Worm (Caenorhabditis elegans) whole organism, young adult: ENCODE results near the gene Y73B6BL.12.

Experiments used
- B0019.2 ChIP-seq: fragments of 200-800 bp; sonication (Bioruptor generic); conservative IDR thresholded peaks from 2 replicates; pipeline ENCODE4 v1.3.6; 2022; ENCODE audit warnings: missing genetic modification reagents, missing genetic modification characterization, missing compliant biosample characterization
- F22D6.2 ChIP-seq: sonication (generic microtip); optimal IDR thresholded peaks from 2 replicates; lab custom pipeline; 2016; ENCODE audit warnings: mild to moderate bottlenecking, missing genetic modification characterization, missing compliant biosample characterization
- F39B2.1 ChIP-seq: fragments of 200-800 bp; sonication (Bioruptor generic); IDR thresholded peaks from 2 replicates; pipeline ENCODE4 v1.3.6; 2022; ENCODE audit warnings: missing genetic modification reagents, missing genetic modification characterization, missing compliant biosample characterization
- F52B5.7 ChIP-seq: sonication (generic microtip); optimal IDR thresholded peaks from 2 replicates; lab custom pipeline; 2016; ENCODE audit warnings: mild to moderate bottlenecking, missing genetic modification characterization, missing compliant biosample characterization
- F55B11.4 ChIP-seq: sonication (generic microtip); optimal IDR thresholded peaks from 2 replicates; lab custom pipeline; 2016; ENCODE audit warnings: missing compliant biosample characterization, missing genetic modification characterization, borderline replicate concordance; ENCODE audit not compliant: insufficient read depth
- K12H6.12 ChIP-seq: fragments of 200-800 bp; sonication (Bioruptor generic); optimal IDR thresholded peaks from 2 replicates; lab custom pipeline; 2018; ENCODE audit warnings: mild to moderate bottlenecking, missing genetic modification characterization, missing compliant biosample characterization
- T07F8.4 ChIP-seq: sonication (generic microtip); optimal IDR thresholded peaks from 2 replicates; lab custom pipeline; 2016; ENCODE audit warnings: mild to moderate bottlenecking, missing genetic modification characterization, moderate library complexity, missing compliant biosample characterization
- Y53F4B.3 ChIP-seq: fragments of 200-800 bp; sonication (Bioruptor generic); IDR thresholded peaks from 2 replicates; pipeline ENCODE4 v1.3.6; 2022; ENCODE audit warnings: missing genetic modification reagents, missing genetic modification characterization, missing compliant biosample characterization
- Y53G8AR.9 ChIP-seq: fragments of 200-800 bp; sonication (Bioruptor generic); conservative IDR thresholded peaks from 2 replicates; pipeline ENCODE4 v1.3.6; 2022; ENCODE audit warnings: missing genetic modification reagents, missing genetic modification characterization, missing compliant biosample characterization
- Y95B8A.8 ChIP-seq: fragments of 200-800 bp; sonication (Bioruptor generic); IDR thresholded peaks from 2 replicates; pipeline ENCODE4 v1.3.6; 2022; ENCODE audit warnings: missing genetic modification reagents, missing genetic modification characterization, missing compliant biosample characterization
- akir-1 ChIP-seq: fragments of 200-800 bp; sonication (Bioruptor generic); optimal IDR thresholded peaks from 2 replicates; lab custom pipeline; 2018; ENCODE audit warnings: mild to moderate bottlenecking, missing genetic modification characterization, moderate library complexity, missing compliant biosample characterization
- aptf-2 ChIP-seq: fragments of 200-800 bp; sonication (Bioruptor generic); conservative IDR thresholded peaks from 2 replicates; pipeline ENCODE4 v1.3.6; 2022; ENCODE audit warnings: missing genetic modification reagents, missing genetic modification characterization, missing compliant biosample characterization
- athp-1 ChIP-seq: sonication (generic microtip); optimal IDR thresholded peaks from 2 replicates; lab custom pipeline; 2017; ENCODE audit warnings: mild to moderate bottlenecking, missing genetic modification characterization, missing compliant biosample characterization
- attf-3 ChIP-seq: fragments of 200-800 bp; sonication (Bioruptor generic); conservative IDR thresholded peaks from 2 replicates; pipeline ENCODE4 v1.3.6; 2022; ENCODE audit warnings: missing genetic modification reagents, missing genetic modification characterization, missing compliant biosample characterization
- bed-1 ChIP-seq: fragments of 200-800 bp; sonication (Bioruptor generic); IDR thresholded peaks from 2 replicates; pipeline ENCODE4 v1.3.6; 2022; ENCODE audit warnings: missing genetic modification reagents, missing genetic modification characterization, missing compliant biosample characterization
- bed-2 ChIP-seq: fragments of 200-800 bp; sonication (Bioruptor generic); IDR thresholded peaks from 2 replicates; pipeline ENCODE4 v1.3.6; 2022; ENCODE audit warnings: missing genetic modification reagents, missing genetic modification characterization, missing compliant biosample characterization
- cebp-1 ChIP-seq, 2 experiments: fragments of 200-800 bp in 1 of 2; sonication (Bioruptor generic) in 1 of 2; sonication (generic microtip) in 1 of 2; IDR thresholded peaks in 1 of 2; optimal IDR thresholded peaks in 1 of 2; 2 replicates each; pipeline versions ENCODE4 v1.3.6 to Lab custom; 2017 to 2022; ENCODE audit warnings: missing compliant biosample characterization in 2 of 2, missing genetic modification characterization in 2 of 2, mild to moderate bottlenecking in 1 of 2, missing genetic modification reagents in 1 of 2, moderate library complexity in 1 of 2
- ceh-27 ChIP-seq: fragments of 200-800 bp; sonication (Bioruptor generic); optimal IDR thresholded peaks from 2 replicates; lab custom pipeline; 2018; ENCODE audit warnings: mild to moderate bottlenecking, missing genetic modification characterization, moderate library complexity, missing compliant biosample characterization
- dox-1 ChIP-seq: fragments of 200-800 bp; sonication (Bioruptor generic); IDR thresholded peaks from 2 replicates; pipeline ENCODE4 v1.3.6; 2022; ENCODE audit warnings: missing genetic modification reagents, missing genetic modification characterization, missing compliant biosample characterization
- dpff-1 ChIP-seq: sonication (generic microtip); optimal IDR thresholded peaks from 2 replicates; lab custom pipeline; 2017; ENCODE audit warnings: mild to moderate bottlenecking, missing genetic modification characterization, missing compliant biosample characterization
- dpl-1 ChIP-seq: fragments of 150-350 bp; optimal IDR thresholded peaks from 2 replicates; lab custom pipeline; 2014; ENCODE audit warnings: missing biosample characterization, missing genetic modification reagents, missing genetic modification characterization
- egl-44 ChIP-seq: fragments of 200-800 bp; sonication (Bioruptor generic); IDR thresholded peaks from 2 replicates; pipeline ENCODE4 v1.3.6; 2022; ENCODE audit warnings: missing genetic modification reagents, missing genetic modification characterization, missing compliant biosample characterization
- ekl-4 ChIP-seq: fragments of 200-800 bp; sonication (Bioruptor generic); IDR thresholded peaks from 2 replicates; pipeline ENCODE4 v1.3.6; 2022; ENCODE audit warnings: missing genetic modification reagents, missing genetic modification characterization, missing compliant biosample characterization
- gei-17 ChIP-seq: fragments of 200-800 bp; sonication (Bioruptor generic); optimal IDR thresholded peaks from 2 replicates; lab custom pipeline; 2018; ENCODE audit warnings: mild to moderate bottlenecking, missing genetic modification characterization, missing compliant biosample characterization
- hlh-26 ChIP-seq: fragments of 200-800 bp; sonication (Bioruptor generic); conservative IDR thresholded peaks from 2 replicates; pipeline ENCODE4 v1.3.6; 2022; ENCODE audit warnings: missing genetic modification reagents, missing genetic modification characterization, missing compliant biosample characterization
- let-607 ChIP-seq, 2 experiments: fragments of 200-800 bp in 1 of 2; sonication (Bioruptor generic) in 1 of 2; sonication (generic microtip) in 1 of 2; optimal IDR thresholded peaks; 2 replicates each; lab custom pipeline; 2016 to 2018; ENCODE audit warnings: mild to moderate bottlenecking in 2 of 2, missing compliant biosample characterization in 2 of 2, missing genetic modification characterization in 2 of 2, moderate library complexity in 2 of 2, missing genotype in 1 of 2
- lin-26 ChIP-seq: fragments of 200-800 bp; sonication (Bioruptor generic); IDR thresholded peaks from 2 replicates; pipeline ENCODE4 v1.3.6; 2022; ENCODE audit warnings: missing genetic modification reagents, missing genetic modification characterization, missing compliant biosample characterization
- lin-40 ChIP-seq: sonication (generic microtip); optimal IDR thresholded peaks from 2 replicates; lab custom pipeline; 2016; ENCODE audit warnings: missing genetic modification characterization, mild to moderate bottlenecking, missing compliant biosample characterization, missing genotype, missing genetic modification reagents
- lsy-27 ChIP-seq: sonication (generic microtip); optimal IDR thresholded peaks from 2 replicates; lab custom pipeline; 2017; ENCODE audit warnings: missing genetic modification characterization, mild to moderate bottlenecking, missing compliant biosample characterization, antibody characterized with exemption, missing genotype, borderline replicate concordance; ENCODE audit not compliant: insufficient read depth
- madf-3 ChIP-seq: fragments of 200-800 bp; sonication (Bioruptor generic); IDR thresholded peaks from 2 replicates; pipeline ENCODE4 v1.3.6; 2022; ENCODE audit warnings: missing genetic modification reagents, missing genetic modification characterization, missing compliant biosample characterization
- mxl-1 ChIP-seq: sonication (generic microtip); optimal IDR thresholded peaks from 2 replicates; lab custom pipeline; 2016; ENCODE audit warnings: missing genetic modification characterization, missing compliant biosample characterization
- nfya-2 ChIP-seq: fragments of 200-800 bp; sonication (Bioruptor generic); IDR thresholded peaks from 2 replicates; pipeline ENCODE4 v1.3.6; 2022; ENCODE audit warnings: missing genetic modification reagents, missing genetic modification characterization, missing compliant biosample characterization
- nhr-179 ChIP-seq: sonication (generic microtip); optimal IDR thresholded peaks from 2 replicates; lab custom pipeline; 2016; ENCODE audit warnings: mild to moderate bottlenecking, missing genetic modification characterization, missing compliant biosample characterization
- nhr-27 ChIP-seq: fragments of 200-800 bp; sonication (Bioruptor generic); optimal IDR thresholded peaks from 2 replicates; lab custom pipeline; 2018; ENCODE audit warnings: mild to moderate bottlenecking, missing genetic modification characterization, moderate library complexity, missing compliant biosample characterization
- pbrm-1 ChIP-seq: fragments of 200-800 bp; sonication (Bioruptor generic); IDR thresholded peaks from 2 replicates; pipeline ENCODE4 v1.3.6; 2022; ENCODE audit warnings: missing genetic modification reagents, missing genetic modification characterization, missing compliant biosample characterization
- sea-2 ChIP-seq: fragments of 200-800 bp; sonication (Bioruptor generic); IDR thresholded peaks from 2 replicates; pipeline ENCODE4 v1.3.6; 2022; ENCODE audit warnings: missing genetic modification characterization, missing compliant biosample characterization
- snpc-1.1 ChIP-seq: sonication (generic microtip); optimal IDR thresholded peaks from 2 replicates; lab custom pipeline; 2017; ENCODE audit warnings: missing genetic modification characterization, mild to moderate bottlenecking, missing compliant biosample characterization, antibody characterized with exemption, moderate library complexity, missing genotype, missing genetic modification reagents; ENCODE audit not compliant: insufficient read depth
- snpc-3.4 ChIP-seq: sonication (generic microtip); optimal IDR thresholded peaks from 2 replicates; lab custom pipeline; 2017; ENCODE audit warnings: missing genetic modification characterization, mild to moderate bottlenecking, missing compliant biosample characterization, antibody characterized with exemption, moderate library complexity, missing genotype, missing genetic modification reagents
- sptf-2 ChIP-seq: fragments of 200-800 bp; sonication (Bioruptor generic); optimal IDR thresholded peaks from 2 replicates; lab custom pipeline; 2018; ENCODE audit warnings: mild to moderate bottlenecking, missing genetic modification characterization, missing compliant biosample characterization
- tbp1 ChIP-seq: fragments of 200-800 bp; sonication (Bioruptor generic); optimal IDR thresholded peaks from 2 replicates; lab custom pipeline; 2018; ENCODE audit warnings: mild to moderate bottlenecking, missing genetic modification characterization, missing compliant biosample characterization
- tbx-9 ChIP-seq: sonication (generic microtip); optimal IDR thresholded peaks from 2 replicates; lab custom pipeline; 2016; ENCODE audit warnings: borderline replicate concordance, missing genetic modification characterization, inconsistent platforms, missing compliant biosample characterization
- tlf-1 ChIP-seq: fragments of 200-800 bp; sonication (Bioruptor generic); optimal IDR thresholded peaks from 2 replicates; lab custom pipeline; 2018; ENCODE audit warnings: mild to moderate bottlenecking, missing genetic modification characterization, missing compliant biosample characterization
- zfh-2 ChIP-seq: fragments of 200-800 bp; sonication (Bioruptor generic); conservative IDR thresholded peaks from 2 replicates; pipeline ENCODE4 v1.3.6; 2022; ENCODE audit warnings: missing genetic modification reagents, missing genetic modification characterization, missing compliant biosample characterization
- zim-3 ChIP-seq: sonication (generic microtip); optimal IDR thresholded peaks from 2 replicates; lab custom pipeline; 2017; ENCODE audit warnings: mild to moderate bottlenecking, missing genetic modification characterization, moderate library complexity, missing compliant biosample characterization
- ztf-22 ChIP-seq: fragments of 200-800 bp; sonication (Bioruptor generic); optimal IDR thresholded peaks from 2 replicates; lab custom pipeline; 2018; ENCODE audit warnings: mild to moderate bottlenecking, missing genetic modification characterization, moderate library complexity, missing compliant biosample characterization
- ztf-25 ChIP-seq: fragments of 200-800 bp; sonication (Bioruptor generic); IDR thresholded peaks from 2 replicates; pipeline ENCODE4 v1.3.6; 2022; ENCODE audit warnings: missing genetic modification reagents, missing genetic modification characterization, missing compliant biosample characterization
- ztf-26 ChIP-seq: sonication (generic microtip); optimal IDR thresholded peaks from 2 replicates; lab custom pipeline; 2017; ENCODE audit warnings: missing genetic modification characterization, missing compliant biosample characterization

The Y73B6BL.12 gene

DNA sequence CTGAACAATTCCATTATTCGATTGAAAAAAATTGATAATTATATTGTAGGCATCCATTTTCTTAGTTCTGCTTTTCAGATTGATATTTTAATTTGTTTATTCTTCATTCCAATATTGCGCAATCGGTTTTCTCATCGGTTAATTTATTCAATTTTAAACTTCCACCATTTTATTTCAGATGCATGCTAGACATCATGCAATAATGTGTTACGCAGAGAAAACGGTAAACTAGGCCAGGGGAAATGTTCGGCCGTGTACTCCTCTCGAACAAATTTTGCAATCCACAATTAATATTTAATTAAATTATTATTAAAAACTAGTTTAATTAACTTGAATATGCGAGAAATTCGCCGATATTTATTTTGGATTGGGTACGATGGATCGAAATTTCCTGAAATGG, 4.4 kb upstream of the Y73B6BL.12 start, which contains the start of gene Y73B6BL.29 (continued):
- TF ChIP-seq hlh-26 (no peak), F22D6.2 (peak; percentile 40), sptf-2 (GFP tag; lab: Kevin White, UChicago) (no peak), ceh-27 (peak; percentile 96), athp-1 (tag; lab: Kevin White, UChicago) (peak; percentile 39), dox-1 (GFP tag; lab: Robert Waterston, UW) (peak; percentile 78), nhr-179 (no peak), dpff-1 (tag; lab: Kevin White, UChicago) (no peak), egl-44 (GFP tag; lab: Robert Waterston, UW) (no peak), snpc-1.1 (peak; percentile 74), lin-26 (GFP tag; lab: Robert Waterston, UW) (no peak), F39B2.1 (GFP tag; lab: Robert Waterston, UW) (peak; percentile 58; the same call in 1 of the 2 replicates), lin-40 (tag; lab: Kevin White, UChicago) (peak; percentile 85), nhr-27 (tag; lab: Kevin White, UChicago) (no peak), tlf-1 (GFP tag; lab: Kevin White, UChicago) (peak; percentile 69), aptf-2 (GFP tag; lab: Robert Waterston, UW) (peak; percentile 72), attf-3 (GFP tag; lab: Robert Waterston, UW) (peak; percentile 53), lsy-27 (no peak), bed-2 (GFP tag; lab: Robert Waterston, UW) (peak; percentile 88), Y53F4B.3 (no peak), zfh-2 (GFP tag; lab: Robert Waterston, UW) (no peak), ztf-22 (GFP tag; lab: Kevin White, UChicago) (no peak), dpl-1 (GFP tag; lab: Kevin White, UChicago) (peak; percentile 80), B0019.2 (0 out of 2 replicates have a peak, but pooled peaks have one; percentile 26), snpc-3.4 (tag; lab: Kevin White, UChicago) (peak; percentile 5), mxl-1 (no peak), nfya-2 (GFP tag; lab: Robert Waterston, UW) (no peak), pbrm-1 (GFP tag; lab: Robert Waterston, UW) (peak; percentile 53; the same call in 1 of the 2 replicates), Y53G8AR.9 (GFP tag; lab: Robert Waterston, UW) (peak; percentile 84), ztf-26 (peak; percentile 1), ztf-25 (GFP tag; lab: Robert Waterston, UW) (peak; percentile 78), Y95B8A.8 (GFP tag; lab: Robert Waterston, UW) (no peak), tbx-9 (no peak), tbp1 (peak; percentile 70), akir-1 (GFP tag; lab: Kevin White, UChicago) (peak; percentile 80), cebp-1 (GFP tag; IDR thresholded peaks at IDR 0.05; lab: Robert Waterston, UW) (peak; percentile 46), cebp-1 (tag; optimal IDR thresholded peaks at IDR 0.05; lab: Kevin White, UChicago) (peak; percentile 84), F52B5.7 (tag; lab: Kevin White, UChicago) (peak; percentile 61), K12H6.12 (tag; lab: Kevin White, UChicago) (peak; percentile 90), F55B11.4 (tag; lab: Kevin White, UChicago) (no peak), sea-2 (GFP tag; lab: Robert Waterston, UW) (0 out of 2 replicates have a peak, but pooled peaks have one; percentile 58), let-607 (tag; optimal IDR thresholded peaks at IDR 0.05; lab: Kevin White, UChicago) (peak; percentile 23 to 80), T07F8.4 (no peak), zim-3 (tag; lab: Kevin White, UChicago) (peak; percentile 46), gei-17 (GFP tag; lab: Kevin White, UChicago) (peak; percentile 7), bed-1 (GFP tag; lab: Robert Waterston, UW) (0 out of 2 replicates have a peak, but pooled peaks have one; percentile 63), ekl-4 (GFP tag; lab: Robert Waterston, UW) (peak; percentile 85), madf-3 (GFP tag; lab: Robert Waterston, UW) (peak; percentile 82)
